Fruit fly (Drosophila melanogaster): ENCODE data around the gene wnd.

DNA sequence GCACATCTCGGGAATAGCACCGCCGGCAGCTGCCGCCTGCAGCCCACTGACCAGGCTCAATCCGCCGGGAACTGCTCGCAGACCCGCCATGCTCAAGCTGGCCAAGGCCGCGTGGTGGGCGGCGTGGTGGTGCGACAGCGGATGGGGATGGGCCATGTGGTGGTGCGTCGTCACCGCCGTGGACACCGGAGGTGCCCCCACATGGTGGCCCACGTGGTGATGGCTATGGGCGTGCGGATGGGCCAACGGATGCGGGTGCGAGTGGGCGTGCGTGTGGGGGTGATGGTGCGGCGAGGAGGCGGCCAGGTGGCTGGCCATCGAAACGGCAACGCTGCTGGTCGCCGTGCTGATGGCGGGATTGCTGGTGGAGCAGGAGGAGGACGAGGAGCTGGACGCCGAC is 17.9 kb upstream of the wnd start:
- TF ChIP-seq pan (optimal IDR thresholded peaks at IDR 0.05) (no peak), EcR (GFP tag; optimal IDR thresholded peaks at IDR 0.05) (no peak)
